Fruit fly (Drosophila melanogaster) whole organism: ENCODE data around the gene Acbp4.

Experiments
- CG8478 ChIP-seq: fragments of >200 bp; optimal IDR thresholded peaks from 2 replicates; lab custom pipeline; 2018; ENCODE audit warnings: inconsistent platforms
- Dll ChIP-seq: fragments of >200 bp; optimal IDR thresholded peaks from 2 replicates; lab custom pipeline; 2017
- EcR ChIP-seq, 2 experiments: fragments of >200 bp; optimal IDR thresholded peaks; 2 replicates each; lab custom pipeline; 2017; ENCODE audit warnings: missing biosample characterization in 2 of 2, missing genetic modification characterization in 2 of 2, missing genetic modification reagents in 2 of 2
- pan ChIP-seq: fragments of >200 bp; optimal IDR thresholded peaks from 2 replicates; lab custom pipeline; 2017
- psq ChIP-seq: fragments of >200 bp; optimal IDR thresholded peaks from 2 replicates; lab custom pipeline; 2017
- usp ChIP-seq: fragments of >200 bp; optimal IDR thresholded peaks from 2 replicates; lab custom pipeline; 2017; ENCODE audit warnings: missing biosample characterization, missing genetic modification characterization, mixed read lengths

DNA sequence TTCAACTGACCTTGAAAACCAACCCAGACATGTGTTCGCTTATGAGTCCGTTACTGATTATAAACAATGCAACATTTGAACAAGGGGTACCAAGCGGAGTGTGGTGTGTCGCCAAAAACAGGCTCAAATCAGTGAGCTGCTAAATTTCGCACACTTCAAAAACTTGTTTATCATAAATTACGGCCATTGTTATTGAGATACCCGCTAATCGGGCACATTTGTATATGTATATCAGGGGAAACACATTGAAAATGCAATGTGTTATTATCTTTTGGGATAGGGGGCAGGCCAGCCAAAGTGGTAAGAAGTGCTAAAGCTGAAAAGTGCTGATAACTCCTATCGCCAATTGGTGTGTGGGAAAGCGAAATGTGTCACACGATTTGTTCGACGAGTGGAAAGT, 26.2 kb upstream of the Acbp4 start:
- TF ChIP-seq CG8478 (lab: Kevin White, UChicago) (no peak), psq (lab: Kevin White, UChicago) (no peak), pan (no peak), usp (GFP tag; lab: Kevin White, UChicago) (no peak), EcR (GFP tag; optimal IDR thresholded peaks at IDR 0.05; lab: Kevin White, UChicago) (no peak), Dll (no peak)
